Worm (Caenorhabditis elegans): Measurements from ENCODE around the gene tomm-40.

Gene tomm-40

ce11 chrII:8969251-8970183 lies 3.8 kb downstream of the tomm-40 start, which contains the start of the genes szy-20 and C18E9.5:
Gene szy-20 (minus strand): TSS chrII:8969333.
Gene C18E9.5 (plus strand): TSS chrII:8969980.
- TF ChIP-seq ceh-36 (tag; optimal IDR thresholded peaks at IDR 0.05) (no peak), hnd-1 (tag; optimal IDR thresholded peaks at IDR 0.05) (no peak), F13C5.2 (tag; optimal IDR thresholded peaks at IDR 0.05) (peak; percentile 82), flt-1 (GFP tag; IDR thresholded peaks at IDR 0.05) (no peak), aly-1 (tag; optimal IDR thresholded peaks at IDR 0.05) (no peak), hmg-4 (GFP tag; optimal IDR thresholded peaks at IDR 0.05) (peak; percentile 67), tra-4 (tag; optimal IDR thresholded peaks at IDR 0.05) (no peak), ceh-13 (GFP tag; optimal IDR thresholded peaks at IDR 0.05) (no peak), scrt-1 (GFP tag; IDR thresholded peaks at IDR 0.05) (no peak), ama-1 (optimal IDR thresholded peaks at IDR 0.05) (no peak), B0310.2 (tag; optimal IDR thresholded peaks at IDR 0.05) (no peak), hmbx-1 (tag; optimal IDR thresholded peaks at IDR 0.05) (no peak), tbx-37 (GFP tag; conservative IDR thresholded peaks at IDR 0.05) (0 out of 2 replicates have a peak, but pooled peaks have one; percentile 22), pes-1 (GFP tag; IDR thresholded peaks at IDR 0.05) (no peak; the same call in 1 of the 2 replicates), sea-1 (GFP tag; conservative IDR thresholded peaks at IDR 0.05) (no peak), tbx-11 (GFP tag; IDR thresholded peaks at IDR 0.05) (no peak), ets-7 (tag; optimal IDR thresholded peaks at IDR 0.05) (no peak)

ce11 chrII:8964835-8965234 lies 8.5 kb downstream of the tomm-40 start, which contains the start of the genes ndub-3 and C18E9.2:
Gene ndub-3 (minus strand): TSS chrII:8964890.
Gene C18E9.2 (plus strand): TSS chrII:8965006.
- TF ChIP-seq ceh-36 (tag; optimal IDR thresholded peaks at IDR 0.05) (no peak), pes-1 (GFP tag; IDR thresholded peaks at IDR 0.05) (no peak), hmg-4 (GFP tag; optimal IDR thresholded peaks at IDR 0.05) (no peak), ama-1 (optimal IDR thresholded peaks at IDR 0.05) (no peak), aly-1 (tag; optimal IDR thresholded peaks at IDR 0.05) (no peak), hmbx-1 (tag; optimal IDR thresholded peaks at IDR 0.05) (no peak), F13C5.2 (tag; optimal IDR thresholded peaks at IDR 0.05) (no peak), hnd-1 (tag; optimal IDR thresholded peaks at IDR 0.05) (no peak), sea-1 (GFP tag; conservative IDR thresholded peaks at IDR 0.05) (no peak), tbx-11 (GFP tag; IDR thresholded peaks at IDR 0.05) (no peak), tra-4 (tag; optimal IDR thresholded peaks at IDR 0.05) (no peak), tbx-37 (GFP tag; conservative IDR thresholded peaks at IDR 0.05) (no peak), ceh-13 (GFP tag; optimal IDR thresholded peaks at IDR 0.05) (no peak), flt-1 (GFP tag; IDR thresholded peaks at IDR 0.05) (no peak), B0310.2 (tag; optimal IDR thresholded peaks at IDR 0.05) (no peak)

- no peak for TF ChIP-seq hmg-4 (GFP tag; optimal IDR thresholded peaks at IDR 0.05)
- TF ChIP-seq hnd-1 (tag; optimal IDR thresholded peaks at IDR 0.05): no peak
- TF ChIP-seq tra-4 (tag; optimal IDR thresholded peaks at IDR 0.05): no peak
- TF ChIP-seq aly-1 (tag; optimal IDR thresholded peaks at IDR 0.05): no peak
- TF ChIP-seq ets-7 (tag; optimal IDR thresholded peaks at IDR 0.05): no peak
- TF ChIP-seq ceh-13 (GFP tag; optimal IDR thresholded peaks at IDR 0.05): no peak
Observed at ce11 chrII:8964049-8964448, 9.3 kb downstream of the tomm-40 start, which contains the start of gene sftd-3. Gene sftd-3 (minus strand): TSS chrII:8964149.

- TF ChIP-seq tbx-37 (GFP tag; conservative IDR thresholded peaks at IDR 0.05): no peak
- no peak for TF ChIP-seq tbx-11 (GFP tag; IDR thresholded peaks at IDR 0.05)
- TF ChIP-seq flt-1 (GFP tag; IDR thresholded peaks at IDR 0.05): no peak
- no peak for TF ChIP-seq pes-1 (GFP tag; IDR thresholded peaks at IDR 0.05)
- no peak for TF ChIP-seq aly-1 (tag; optimal IDR thresholded peaks at IDR 0.05)
- no peak for TF ChIP-seq hmg-4 (GFP tag; optimal IDR thresholded peaks at IDR 0.05)
- TF ChIP-seq ama-1 (optimal IDR thresholded peaks at IDR 0.05): no peak
- no peak for TF ChIP-seq ceh-36 (tag; optimal IDR thresholded peaks at IDR 0.05)
- TF ChIP-seq scrt-1 (GFP tag; IDR thresholded peaks at IDR 0.05): no peak
- TF ChIP-seq ceh-13 (GFP tag; optimal IDR thresholded peaks at IDR 0.05): no peak
- no peak for TF ChIP-seq sea-1 (GFP tag; conservative IDR thresholded peaks at IDR 0.05)
Observed at ce11 chrII:8962206-8962605, 11.2 kb downstream of the tomm-40 start.

ce11 chrII:8961450-8961849 lies 11.9 kb downstream of the tomm-40 start:
- TF ChIP-seq tra-4 (tag; optimal IDR thresholded peaks at IDR 0.05) (no peak), tbx-37 (GFP tag; conservative IDR thresholded peaks at IDR 0.05) (no peak), sea-1 (GFP tag; conservative IDR thresholded peaks at IDR 0.05) (no peak), ama-1 (optimal IDR thresholded peaks at IDR 0.05) (no peak), pes-1 (GFP tag; IDR thresholded peaks at IDR 0.05) (no peak), hmbx-1 (tag; optimal IDR thresholded peaks at IDR 0.05) (no peak), F13C5.2 (tag; optimal IDR thresholded peaks at IDR 0.05) (no peak), hmg-4 (GFP tag; optimal IDR thresholded peaks at IDR 0.05) (no peak), scrt-1 (GFP tag; IDR thresholded peaks at IDR 0.05) (no peak), ceh-13 (GFP tag; optimal IDR thresholded peaks at IDR 0.05) (no peak), flt-1 (GFP tag; IDR thresholded peaks at IDR 0.05) (no peak), aly-1 (tag; optimal IDR thresholded peaks at IDR 0.05) (no peak), ets-7 (tag; optimal IDR thresholded peaks at IDR 0.05) (no peak), ceh-36 (tag; optimal IDR thresholded peaks at IDR 0.05) (no peak), tbx-11 (GFP tag; IDR thresholded peaks at IDR 0.05) (no peak)

- TF ChIP-seq hnd-1 (tag; optimal IDR thresholded peaks at IDR 0.05): no peak
- TF ChIP-seq ceh-36 (tag; optimal IDR thresholded peaks at IDR 0.05): no peak
- no peak for TF ChIP-seq ama-1 (optimal IDR thresholded peaks at IDR 0.05)
- TF ChIP-seq pes-1 (GFP tag; IDR thresholded peaks at IDR 0.05): no peak
- TF ChIP-seq hmg-4 (GFP tag; optimal IDR thresholded peaks at IDR 0.05): no peak
- TF ChIP-seq scrt-1 (GFP tag; IDR thresholded peaks at IDR 0.05): no peak
- TF ChIP-seq tra-4 (tag; optimal IDR thresholded peaks at IDR 0.05): no peak
- no peak for TF ChIP-seq aly-1 (tag; optimal IDR thresholded peaks at IDR 0.05)
- TF ChIP-seq ets-7 (tag; optimal IDR thresholded peaks at IDR 0.05): no peak
- no peak for TF ChIP-seq B0310.2 (tag; optimal IDR thresholded peaks at IDR 0.05)
- no peak for TF ChIP-seq tbx-11 (GFP tag; IDR thresholded peaks at IDR 0.05)
- no peak for TF ChIP-seq flt-1 (GFP tag; IDR thresholded peaks at IDR 0.05)
- TF ChIP-seq hmbx-1 (tag; optimal IDR thresholded peaks at IDR 0.05): no peak
- TF ChIP-seq ceh-13 (GFP tag; optimal IDR thresholded peaks at IDR 0.05): no peak
- TF ChIP-seq tbx-37 (GFP tag; conservative IDR thresholded peaks at IDR 0.05): no peak
- TF ChIP-seq sea-1 (GFP tag; conservative IDR thresholded peaks at IDR 0.05): no peak
- no peak for TF ChIP-seq F13C5.2 (tag; optimal IDR thresholded peaks at IDR 0.05)
Observed at ce11 chrII:8960414-8960813, 13.0 kb downstream of the tomm-40 start, which contains the start of gene cal-2. Gene cal-2 (plus strand): TSS chrII:8960714.

Measured in whole organism, early embryonic.